Fruit fly (Drosophila melanogaster): Measurements from ENCODE around the gene RPA2.

dm6 chr2L:20918056-20918674 is 7.8 kb downstream of the RPA2 start:
- no peak for TF ChIP-seq CG13123 (GFP tag; optimal IDR thresholded peaks at IDR 0.05)
- TF ChIP-seq CG10147 (GFP tag; optimal IDR thresholded peaks at IDR 0.05), result peak; percentile 76
- peak; percentile 87 for TF ChIP-seq CG7786 (GFP tag; optimal IDR thresholded peaks at IDR 0.05)
- TF ChIP-seq CG14014 (GFP tag; IDR thresholded peaks at IDR 0.05), result peak; percentile 75
- no peak for TF ChIP-seq CG8478 (optimal IDR thresholded peaks at IDR 0.05)
- TF ChIP-seq Kr (GFP tag; optimal IDR thresholded peaks at IDR 0.05), result peak; percentile 16
- TF ChIP-seq Xbp1 (GFP tag; optimal IDR thresholded peaks at IDR 0.05), result peak; percentile 69
- no peak for TF ChIP-seq sna (GFP tag; IDR thresholded peaks at IDR 0.05; ENCODE audit: partially characterized antibody)
- peak; percentile 35 for TF ChIP-seq NC2α (GFP tag; optimal IDR thresholded peaks at IDR 0.05)
- TF ChIP-seq Tbp (GFP tag; optimal IDR thresholded peaks at IDR 0.05), result no peak
- TF ChIP-seq stc (GFP tag; IDR thresholded peaks at IDR 0.05), result 0 out of 2 replicates have a peak, but pooled peaks have one; percentile 7
- TF ChIP-seq Side (GFP tag; optimal IDR thresholded peaks at IDR 0.05), result peak; percentile 83
- no peak for TF ChIP-seq psq (GFP tag; optimal IDR thresholded peaks at IDR 0.05)
- TF ChIP-seq btn (GFP tag; optimal IDR thresholded peaks at IDR 0.05), result peak; percentile 59
